Fruit fly (Drosophila melanogaster) whole organism, embryonic: ENCODE data around the gene Uba5.

Experiments used
- CG10366 ChIP-seq: fragments of 200-800 bp; sonication (Bioruptor generic); IDR thresholded peaks from 2 replicates; pipeline ENCODE4 v1.3.6; 2022; ENCODE audit warnings: missing biosample characterization, missing genetic modification characterization
- CG11085 ChIP-seq: fragments of 200-800 bp; sonication (Bioruptor generic); IDR thresholded peaks from 2 replicates; pipeline ENCODE4 v1.3.6; 2022; ENCODE audit warnings: missing biosample characterization, missing genetic modification characterization
- CG4360 ChIP-seq: fragments of 200-800 bp; sonication (Bioruptor generic); IDR thresholded peaks from 2 replicates; pipeline ENCODE4 v1.3.6; 2022; ENCODE audit warnings: missing biosample characterization, missing genetic modification characterization
- Kr ChIP-seq: fragments of 200-800 bp; sonication (Bioruptor generic); optimal IDR thresholded peaks from 2 replicates; lab custom pipeline; 2017; ENCODE audit warnings: missing biosample characterization, mild to moderate bottlenecking, missing genetic modification characterization
- cad ChIP-seq: fragments of >200 bp; optimal IDR thresholded peaks from 2 replicates; lab custom pipeline; 2017; ENCODE audit warnings: missing biosample characterization, missing genetic modification characterization

DNA sequence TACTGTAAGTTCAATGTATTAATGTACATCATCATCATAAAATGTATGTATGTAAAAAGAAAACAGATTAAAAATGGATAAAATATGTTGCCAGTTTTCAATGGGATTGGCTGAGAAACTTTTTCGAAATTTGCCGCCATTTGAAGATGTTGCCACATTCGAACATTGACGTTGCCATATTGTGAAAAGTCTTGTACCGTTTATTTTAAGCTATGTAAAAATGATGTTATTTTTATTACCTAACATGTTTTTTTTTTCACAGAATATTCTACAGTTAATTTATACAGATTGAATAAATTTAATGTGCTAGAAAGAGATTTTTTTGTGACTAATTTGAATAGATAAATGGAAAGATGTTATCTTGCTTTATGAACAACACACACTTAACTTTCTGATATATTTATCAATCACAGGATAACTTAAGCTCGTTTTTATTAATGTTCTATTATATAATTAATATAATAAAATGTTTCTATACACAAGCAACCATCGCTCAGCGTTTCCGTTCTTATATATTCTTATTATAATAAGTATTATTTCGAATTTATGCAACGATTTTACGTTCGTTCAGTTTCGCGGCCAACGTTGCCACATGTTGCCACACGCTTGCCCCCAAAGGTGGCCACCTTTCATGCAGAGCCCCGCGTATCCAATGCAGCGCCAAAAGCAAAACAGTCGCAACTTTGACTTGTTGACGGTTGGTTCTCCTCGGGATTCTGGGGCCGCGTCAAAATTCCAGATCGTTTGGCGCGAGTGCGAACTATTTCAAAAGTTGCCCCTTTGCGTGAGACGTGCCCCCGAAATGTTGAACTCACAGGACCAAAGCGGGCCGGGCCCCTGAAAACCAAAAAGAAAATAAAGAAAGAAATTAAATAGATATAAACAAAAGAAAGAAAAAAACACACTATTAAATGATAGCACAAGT is 24.1 kb upstream of the Uba5 start, which contains the start of gene CG43155:
- TF ChIP-seq cad (GFP tag; lab: Kevin White, UChicago) (no peak), Kr (GFP tag; lab: Kevin White, UChicago) (no peak), CG4360 (GFP tag; lab: Robert Waterston, UW) (no peak), CG11085 (GFP tag; lab: Robert Waterston, UW) (no peak), CG10366 (GFP tag; lab: Robert Waterston, UW) (no peak)
